Fruit fly (Drosophila melanogaster) whole organism, embryonic: ENCODE data around the gene CG33986.

Experiments used
- Abd-B ChIP-seq: fragments of 200-800 bp; sonication (Bioruptor generic); optimal IDR thresholded peaks from 2 replicates; lab custom pipeline; 2018; ENCODE audit warnings: missing biosample characterization, mild to moderate bottlenecking, missing genetic modification characterization, moderate library complexity
- Atf3 ChIP-seq: fragments of 200-800 bp; sonication (Bioruptor generic); optimal IDR thresholded peaks from 3 replicates; lab custom pipeline; 2016; ENCODE audit warnings: missing biosample characterization, missing genetic modification characterization
- Atf6 ChIP-seq: fragments of 200-800 bp; sonication (Bioruptor generic); IDR thresholded peaks from 2 replicates; pipeline ENCODE4 v1.3.6; 2022; ENCODE audit warnings: missing biosample characterization, missing genetic modification characterization
- CG10274 ChIP-seq: fragments of 200-800 bp; sonication (Bioruptor generic); optimal IDR thresholded peaks from 3 replicates; lab custom pipeline; 2017; ENCODE audit warnings: missing biosample characterization, mild to moderate bottlenecking, missing genetic modification characterization
- CG10366 ChIP-seq: fragments of 200-800 bp; sonication (Bioruptor generic); IDR thresholded peaks from 2 replicates; pipeline ENCODE4 v1.3.6; 2022; ENCODE audit warnings: missing biosample characterization, missing genetic modification characterization
- CG10654 ChIP-seq: fragments of 200-800 bp; sonication (Bioruptor generic); optimal IDR thresholded peaks from 2 replicates; lab custom pipeline; 2016; ENCODE audit warnings: missing biosample characterization, missing genetic modification characterization
- CG11093 ChIP-seq: fragments of 200-800 bp; sonication (Bioruptor generic); IDR thresholded peaks from 3 replicates; pipeline ENCODE4 v1.3.6; 2022; ENCODE audit warnings: missing biosample characterization, missing genetic modification characterization
- CG11247 ChIP-seq: fragments of 200-800 bp; sonication (Bioruptor generic); IDR thresholded peaks from 2 replicates; pipeline ENCODE4 v1.3.6; 2022; ENCODE audit warnings: missing biosample characterization, missing genetic modification characterization
- CG13624 ChIP-seq: fragments of 200-800 bp; sonication (Bioruptor generic); optimal IDR thresholded peaks from 2 replicates; lab custom pipeline; 2016; ENCODE audit warnings: missing biosample characterization, missing genetic modification characterization
- CG1603 ChIP-seq: fragments of 200-800 bp; sonication (Bioruptor generic); optimal IDR thresholded peaks from 2 replicates; lab custom pipeline; 2019; ENCODE audit warnings: missing biosample characterization, mild to moderate bottlenecking, missing genetic modification characterization, moderate library complexity
- CG18599 ChIP-seq: fragments of 200-800 bp; sonication (Bioruptor generic); optimal IDR thresholded peaks from 3 replicates; lab custom pipeline; 2017; ENCODE audit warnings: missing biosample characterization, missing genetic modification characterization, mild to moderate bottlenecking, moderate library complexity, missing genetic modification reagents
- CG30431 ChIP-seq: fragments of 200-800 bp; sonication (Bioruptor generic); optimal IDR thresholded peaks from 2 replicates; lab custom pipeline; 2017; ENCODE audit warnings: missing biosample characterization, missing genetic modification characterization
- CG4424 ChIP-seq: fragments of 200-800 bp; sonication (Bioruptor generic); optimal IDR thresholded peaks from 3 replicates; lab custom pipeline; 2016; ENCODE audit warnings: missing biosample characterization, missing genetic modification characterization
- CG6175 ChIP-seq: fragments of 200-800 bp; sonication (Bioruptor generic); IDR thresholded peaks from 3 replicates; pipeline ENCODE4 v1.3.6; 2022; ENCODE audit warnings: missing biosample characterization, missing genetic modification characterization
- CG7357 ChIP-seq: fragments of 200-800 bp; sonication (Bioruptor generic); IDR thresholded peaks from 3 replicates; pipeline ENCODE4 v1.3.6; 2022; ENCODE audit warnings: missing biosample characterization, missing genetic modification characterization
- CG7839 ChIP-seq: fragments of 200-800 bp; sonication (Bioruptor generic); optimal IDR thresholded peaks from 3 replicates; lab custom pipeline; 2018; ENCODE audit warnings: missing biosample characterization, mild to moderate bottlenecking, missing genetic modification characterization, moderate library complexity
- CG8089 ChIP-seq: fragments of 200-800 bp; sonication (Bioruptor generic); optimal IDR thresholded peaks from 3 replicates; lab custom pipeline; 2016; ENCODE audit warnings: missing biosample characterization, missing genetic modification characterization
- CG8290 ChIP-seq, 3 experiments: fragments of 200-800 bp; sonication (Bioruptor generic); optimal IDR thresholded peaks; 2 replicates each; lab custom pipeline; 2016 to 2019; ENCODE audit warnings: missing biosample characterization in 3 of 3, missing genetic modification characterization in 3 of 3, mild to moderate bottlenecking in 2 of 3, moderate library complexity in 1 of 3
- CHES-1-like ChIP-seq: fragments of 200-800 bp; sonication (Bioruptor generic); optimal IDR thresholded peaks from 2 replicates; lab custom pipeline; 2016; ENCODE audit warnings: missing biosample characterization, missing genetic modification characterization
- Dad ChIP-seq: fragments of 200-800 bp; sonication (Bioruptor generic); optimal IDR thresholded peaks from 3 replicates; lab custom pipeline; 2016; ENCODE audit warnings: missing biosample characterization, missing genetic modification characterization
- Dfd ChIP-seq, 2 experiments: fragments of >200 bp; optimal IDR thresholded peaks; 2 replicates each; lab custom pipeline; 2017; ENCODE audit warnings: missing biosample characterization in 2 of 2, missing genetic modification characterization in 2 of 2
- MTF-1 ChIP-seq: fragments of 200-800 bp; sonication (Bioruptor generic); optimal IDR thresholded peaks from 2 replicates; lab custom pipeline; 2018; ENCODE audit warnings: missing biosample characterization, mild to moderate bottlenecking, missing genetic modification characterization, borderline replicate concordance
- NFAT ChIP-seq: fragments of 200-800 bp; sonication (Bioruptor generic); IDR thresholded peaks from 2 replicates; pipeline ENCODE4 v1.3.6; 2022; ENCODE audit warnings: missing biosample characterization, missing genetic modification characterization
- PHDP ChIP-seq: fragments of 200-800 bp; sonication (Bioruptor generic); optimal IDR thresholded peaks from 3 replicates; lab custom pipeline; 2018; ENCODE audit warnings: missing biosample characterization, mild to moderate bottlenecking, missing genetic modification characterization, moderate library complexity
- Sin3A ChIP-seq: fragments of >200 bp; optimal IDR thresholded peaks from 2 replicates; lab custom pipeline; 2018
- Six4 ChIP-seq: fragments of 200-800 bp; sonication (Bioruptor generic); optimal IDR thresholded peaks from 2 replicates; lab custom pipeline; 2016; ENCODE audit warnings: missing biosample characterization, missing genetic modification characterization
- ash1 ChIP-seq: fragments of 200-800 bp; sonication (Bioruptor generic); optimal IDR thresholded peaks from 2 replicates; lab custom pipeline; 2018; ENCODE audit warnings: missing biosample characterization, mild to moderate bottlenecking, missing genetic modification characterization
- caup ChIP-seq: fragments of 200-800 bp; sonication (Bioruptor generic); optimal IDR thresholded peaks from 3 replicates; lab custom pipeline; 2017; ENCODE audit warnings: missing biosample characterization, mild to moderate bottlenecking, missing genetic modification characterization, moderate library complexity; ENCODE audit not compliant: severe bottlenecking
- crol ChIP-seq: fragments of 200-800 bp; sonication (Bioruptor generic); IDR thresholded peaks from 2 replicates; pipeline ENCODE4 v1.3.6; 2022; ENCODE audit warnings: missing biosample characterization, missing genetic modification characterization
- crp ChIP-seq, 2 experiments: fragments of 200-800 bp; sonication (Bioruptor generic); optimal IDR thresholded peaks; 2 replicates in 1 of 2; 3 replicates in 1 of 2; lab custom pipeline; 2017; ENCODE audit warnings: missing biosample characterization in 2 of 2, missing genetic modification characterization in 2 of 2, mild to moderate bottlenecking in 1 of 2, moderate library complexity in 1 of 2
- disco-r ChIP-seq: fragments of 200-800 bp; sonication (Bioruptor generic); optimal IDR thresholded peaks from 2 replicates; lab custom pipeline; 2016; ENCODE audit warnings: missing biosample characterization, missing genetic modification characterization
- ems ChIP-seq: fragments of 200-800 bp; sonication (Bioruptor generic); optimal IDR thresholded peaks from 3 replicates; lab custom pipeline; 2016; ENCODE audit warnings: missing biosample characterization, missing genetic modification characterization
- fd96Cb ChIP-seq: fragments of 200-800 bp; sonication (Bioruptor generic); optimal IDR thresholded peaks from 2 replicates; lab custom pipeline; 2018; ENCODE audit warnings: missing biosample characterization, mild to moderate bottlenecking, missing genetic modification characterization, moderate library complexity
- fu2 ChIP-seq: fragments of 200-800 bp; sonication (Bioruptor generic); optimal IDR thresholded peaks from 2 replicates; lab custom pipeline; 2016; ENCODE audit warnings: missing biosample characterization, missing genetic modification characterization
- gce ChIP-seq: fragments of 200-800 bp; sonication (Bioruptor generic); IDR thresholded peaks from 3 replicates; pipeline ENCODE4 v1.3.6; 2022; ENCODE audit warnings: missing biosample characterization, missing genetic modification characterization
- gfzf ChIP-seq: fragments of 200-800 bp; sonication (Bioruptor generic); optimal IDR thresholded peaks from 2 replicates; lab custom pipeline; 2016; ENCODE audit warnings: missing biosample characterization, mild to moderate bottlenecking, missing genetic modification characterization, moderate library complexity
- hbn ChIP-seq: fragments of 200-800 bp; sonication (Bioruptor generic); IDR thresholded peaks from 2 replicates; pipeline ENCODE4 v1.3.6; 2022; ENCODE audit warnings: missing biosample characterization, missing genetic modification characterization; ENCODE audit not compliant: partially characterized antibody
- lov ChIP-seq, 2 experiments: fragments of 200-800 bp in 1 of 2; fragments of >200 bp in 1 of 2; sonication (Bioruptor generic) in 1 of 2; IDR thresholded peaks in 1 of 2; optimal IDR thresholded peaks in 1 of 2; 2 replicates in 1 of 2; 3 replicates in 1 of 2; pipeline versions ENCODE4 v1.3.6 to Lab custom; 2017 to 2022; ENCODE audit warnings: missing biosample characterization in 1 of 2, missing genetic modification characterization in 1 of 2
- mam ChIP-seq: fragments of 200-800 bp; sonication (Bioruptor generic); optimal IDR thresholded peaks from 3 replicates; lab custom pipeline; 2016; ENCODE audit warnings: missing biosample characterization, missing genetic modification characterization
- pfk ChIP-seq: fragments of 200-800 bp; sonication (Bioruptor generic); optimal IDR thresholded peaks from 2 replicates; lab custom pipeline; 2018; ENCODE audit warnings: missing biosample characterization, mild to moderate bottlenecking, missing genetic modification characterization, moderate library complexity
- pita ChIP-seq: fragments of 200-800 bp; sonication (Bioruptor generic); optimal IDR thresholded peaks from 2 replicates; lab custom pipeline; 2017; ENCODE audit warnings: missing biosample characterization, mild to moderate bottlenecking, missing genetic modification characterization
- pros ChIP-seq: fragments of 200-800 bp; sonication (Bioruptor generic); optimal IDR thresholded peaks from 3 replicates; lab custom pipeline; 2019; ENCODE audit warnings: missing biosample characterization, mild to moderate bottlenecking, missing genetic modification characterization, moderate library complexity
- rib ChIP-seq: fragments of 200-800 bp; sonication (Bioruptor generic); IDR thresholded peaks from 2 replicates; pipeline ENCODE4 v1.3.6; 2022; ENCODE audit warnings: missing biosample characterization, missing genetic modification characterization
- sc ChIP-seq, 3 experiments: fragments of >200 bp in 2 of 3; fragments of 200-800 bp in 1 of 3; sonication (Bioruptor generic) in 1 of 3; optimal IDR thresholded peaks; 2 replicates in 2 of 3; 3 replicates in 1 of 3; lab custom pipeline; 2017; ENCODE audit warnings: mild to moderate bottlenecking in 1 of 3, missing biosample characterization in 1 of 3, missing genetic modification characterization in 1 of 3, missing genetic modification reagents in 1 of 3
- slou ChIP-seq: fragments of 200-800 bp; sonication (Bioruptor generic); optimal IDR thresholded peaks from 3 replicates; lab custom pipeline; 2016; ENCODE audit warnings: missing biosample characterization, missing genetic modification characterization
- sqz ChIP-seq: fragments of 200-800 bp; sonication (Bioruptor generic); optimal IDR thresholded peaks from 3 replicates; lab custom pipeline; 2018; ENCODE audit warnings: missing biosample characterization, mild to moderate bottlenecking, missing genetic modification characterization
- wdn ChIP-seq: fragments of 200-800 bp; sonication (Bioruptor generic); IDR thresholded peaks from 2 replicates; pipeline ENCODE4 v1.3.6; 2022; ENCODE audit warnings: missing biosample characterization, missing genetic modification characterization

CG33986 gene

dm6 chr3L:15534274-15535227 is 9.5 kb upstream of the CG33986 start (continued):
- no peak for TF ChIP-seq CG11247 (GFP tag; lab: Robert Waterston, UW)
- TF ChIP-seq MTF-1 (GFP tag; lab: Kevin White, UChicago), result no peak
- TF ChIP-seq crp (GFP tag; optimal IDR thresholded peaks at IDR 0.05; lab: Kevin White, UChicago), result peak in 1 of 2 experiments; percentile 28
- no peak for TF ChIP-seq wdn
- TF ChIP-seq ash1 (GFP tag; lab: Kevin White, UChicago), result no peak
- TF ChIP-seq Atf3 (GFP tag; lab: Kevin White, UChicago), result peak; percentile 29
- TF ChIP-seq Dfd (GFP tag; optimal IDR thresholded peaks at IDR 0.05; lab: Kevin White, UChicago), result no peak
- no peak for TF ChIP-seq Sin3A (lab: Kevin White, UChicago)
- 0 out of 3 replicates have a peak, but pooled peaks have one; percentile 14 for TF ChIP-seq CG6175 (GFP tag; lab: Robert Waterston, UW)
- peak; percentile 35 for TF ChIP-seq PHDP (tag; lab: Kevin White, UChicago)
- peak; percentile 15; the same call in 1 of the 2 replicates for TF ChIP-seq Atf6
- TF ChIP-seq CHES-1-like (GFP tag; lab: Kevin White, UChicago), result peak; percentile 37
- peak; percentile 43 for TF ChIP-seq CG10274 (GFP tag; lab: Kevin White, UChicago)
- TF ChIP-seq CG7839 (tag; lab: Kevin White, UChicago), result peak; percentile 77
- TF ChIP-seq mam, result peak; percentile 62
- TF ChIP-seq pfk, result no peak
- TF ChIP-seq Six4 (GFP tag; lab: Kevin White, UChicago), result peak; percentile 15
- TF ChIP-seq ems (GFP tag; lab: Kevin White, UChicago), result peak; percentile 53
- peak; percentile 18 for TF ChIP-seq Dad (GFP tag; lab: Kevin White, UChicago)
- peak; percentile 36 for TF ChIP-seq CG30431
- peak; percentile 68 for TF ChIP-seq Abd-B
- no peak for TF ChIP-seq NFAT (GFP tag; lab: Robert Waterston, UW)
- TF ChIP-seq lov (optimal IDR thresholded peaks at IDR 0.05; lab: Kevin White, UChicago), result no peak
- TF ChIP-seq lov (GFP tag; IDR thresholded peaks at IDR 0.05; lab: Robert Waterston, UW), result no peak
- peak; percentile 18 for TF ChIP-seq pros (GFP tag; lab: Kevin White, UChicago)
- TF ChIP-seq slou (GFP tag; lab: Kevin White, UChicago), result peak; percentile 28
- peak; percentile 15 for TF ChIP-seq CG10654 (GFP tag; lab: Kevin White, UChicago)
- TF ChIP-seq gfzf (GFP tag; lab: Kevin White, UChicago), result no peak
- TF ChIP-seq gce (GFP tag; lab: Robert Waterston, UW), result no peak
- peak; percentile 44 for TF ChIP-seq CG1603 (tag; lab: Kevin White, UChicago)
- TF ChIP-seq caup, result peak; percentile 44
- TF ChIP-seq CG8089, result peak; percentile 2
- TF ChIP-seq sqz (GFP tag; lab: Kevin White, UChicago), result peak; percentile 69
- 0 out of 3 replicates have a peak, but pooled peaks have one; percentile 16 for TF ChIP-seq CG11093
- TF ChIP-seq fu2, result peak; percentile 16
- TF ChIP-seq CG18599 (GFP tag; lab: Kevin White, UChicago), result peak; percentile 66
- no peak for TF ChIP-seq hbn (GFP tag; lab: Robert Waterston, UW)
- TF ChIP-seq pita (GFP tag; lab: Kevin White, UChicago), result no peak
- no peak for TF ChIP-seq sc (optimal IDR thresholded peaks at IDR 0.05; lab: Kevin White, UChicago)
- peak; percentile 39 for TF ChIP-seq sc (GFP tag; optimal IDR thresholded peaks at IDR 0.05; lab: Kevin White, UChicago)
- TF ChIP-seq fd96Cb (tag; lab: Kevin White, UChicago), result peak; percentile 57
- no peak for TF ChIP-seq CG7357 (GFP tag; lab: Robert Waterston, UW)
- peak; percentile 51 for TF ChIP-seq CG10366 (GFP tag; lab: Robert Waterston, UW)
- peak; percentile 53 for TF ChIP-seq CG4424 (GFP tag; lab: Kevin White, UChicago)
- peak; percentile 41 for TF ChIP-seq CG8290 (GFP tag; optimal IDR thresholded peaks at IDR 0.05; lab: Kevin White, UChicago)
- peak in 1 of 2 experiments; percentile 46 for TF ChIP-seq CG8290 (tag; optimal IDR thresholded peaks at IDR 0.05; lab: Kevin White, UChicago)
- TF ChIP-seq crol, result peak; percentile 83
- TF ChIP-seq CG13624 (GFP tag; lab: Kevin White, UChicago), result peak; percentile 59
- TF ChIP-seq rib (GFP tag; lab: Robert Waterston, UW), result no peak
- no peak for TF ChIP-seq disco-r (GFP tag; lab: Kevin White, UChicago)
